Fruit fly (Drosophila melanogaster): ENCODE data around the gene CG10300.

DNA sequence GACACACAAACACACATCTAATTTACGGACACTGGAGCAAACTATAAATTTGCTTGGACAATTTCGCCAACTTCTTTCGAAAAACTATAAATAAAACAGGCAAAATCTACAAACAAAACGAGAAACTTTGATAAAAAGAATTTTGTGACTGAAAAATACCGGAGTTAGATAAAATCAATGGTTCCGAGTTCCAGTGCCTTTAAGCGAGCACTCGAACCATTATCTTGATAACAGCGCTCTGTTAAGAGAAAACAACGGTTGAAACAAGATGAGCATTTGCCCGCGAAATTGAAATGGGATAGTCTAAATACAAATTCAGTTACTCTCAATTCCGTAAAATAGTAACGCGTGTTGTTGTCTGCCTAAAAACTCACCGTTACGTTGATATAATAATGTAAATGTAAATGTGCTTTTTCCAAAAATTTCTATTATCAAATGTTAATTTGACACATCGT lies 16.7 kb upstream of the CG10300 start, which contains the start of gene CG10254:
- TF ChIP-seq CG17806 (tag; optimal IDR thresholded peaks at IDR 0.05) (no peak), Snoo (tag; optimal IDR thresholded peaks at IDR 0.05) (no peak), CG8159 (tag; optimal IDR thresholded peaks at IDR 0.05) (no peak), CG13204 (GFP tag; optimal IDR thresholded peaks at IDR 0.05) (no peak), CG8301 (tag; optimal IDR thresholded peaks at IDR 0.05) (no peak), rn (GFP tag; IDR thresholded peaks at IDR 0.05) (no peak), CG32121 (GFP tag; IDR thresholded peaks at IDR 0.05) (no peak), CG15710 (tag; optimal IDR thresholded peaks at IDR 0.05) (no peak), CG4496 (GFP tag; IDR thresholded peaks at IDR 0.05) (no peak), Pif1A (GFP tag; optimal IDR thresholded peaks at IDR 0.05) (no peak), CG10348 (GFP tag; IDR thresholded peaks at IDR 0.05) (no peak), EcR (GFP tag; optimal IDR thresholded peaks at IDR 0.05) (no peak), CG14655 (GFP tag; optimal IDR thresholded peaks at IDR 0.05) (no peak), CG9948 (tag; optimal IDR thresholded peaks at IDR 0.05) (no peak)

Data from whole organism, pupa.